Worm (Caenorhabditis elegans) whole organism, L4 larva: ENCODE data around the gene sel-1.

Experiments used
- F10B5.3 ChIP-seq: sonication (generic microtip); optimal IDR thresholded peaks from 2 replicates; lab custom pipeline; 2016; ENCODE audit warnings: mild to moderate bottlenecking, missing genetic modification characterization, missing compliant biosample characterization
- F26F4.8 ChIP-seq: fragments of 200-800 bp; sonication (Bioruptor generic); conservative IDR thresholded peaks from 2 replicates; pipeline ENCODE4 v1.3.6; 2022; ENCODE audit warnings: missing genetic modification characterization, missing compliant biosample characterization
- F44E2.7 ChIP-seq: fragments of 200-800 bp; sonication (Bioruptor generic); IDR thresholded peaks from 2 replicates; pipeline ENCODE4 v2.1.2; 2022; ENCODE audit warnings: missing genetic modification characterization, missing compliant biosample characterization
- ama-1 ChIP-seq: fragments of 150-350 bp; optimal IDR thresholded peaks from 2 replicates; lab custom pipeline; 2014; ENCODE audit warnings: inconsistent platforms, mixed read lengths
- attf-4 ChIP-seq: sonication (generic microtip); optimal IDR thresholded peaks from 3 replicates; lab custom pipeline; 2017; ENCODE audit warnings: missing biosample characterization, missing genetic modification characterization
- ceh-28 ChIP-seq: fragments of 150-350 bp; optimal IDR thresholded peaks from 2 replicates; lab custom pipeline; 2014; ENCODE audit warnings: missing biosample characterization, missing genetic modification reagents, missing genetic modification characterization
- ceh-32 ChIP-seq: sonication (generic microtip); optimal IDR thresholded peaks from 2 replicates; lab custom pipeline; 2016; ENCODE audit warnings: mild to moderate bottlenecking, missing genetic modification characterization, missing compliant biosample characterization; ENCODE audit not compliant: poor library complexity
- ceh-44 ChIP-seq: fragments of 200-800 bp; sonication (Bioruptor generic); IDR thresholded peaks from 2 replicates; pipeline ENCODE4 v1.3.6; 2022; ENCODE audit warnings: missing genetic modification reagents, missing genetic modification characterization, missing compliant biosample characterization
- ceh-62 ChIP-seq: sonication (generic microtip); optimal IDR thresholded peaks from 2 replicates; lab custom pipeline; 2017; ENCODE audit warnings: missing biosample characterization, missing genetic modification characterization
- ceh-82 ChIP-seq: sonication (generic microtip); optimal IDR thresholded peaks from 2 replicates; lab custom pipeline; 2017; ENCODE audit warnings: missing biosample characterization, missing genetic modification characterization
- daf-12 ChIP-seq: fragments of 150-350 bp; optimal IDR thresholded peaks from 2 replicates; lab custom pipeline; 2014; ENCODE audit warnings: missing biosample characterization, missing genetic modification reagents, missing genetic modification characterization
- daf-16 ChIP-seq, 3 experiments: sonication (generic microtip); optimal IDR thresholded peaks; 2 replicates each; lab custom pipeline; 2016 to 2017; ENCODE audit warnings: missing genetic modification characterization in 3 of 3, missing genetic modification reagents in 3 of 3, mild to moderate bottlenecking in 2 of 3, missing compliant biosample characterization in 2 of 3, missing biosample characterization in 1 of 3, moderate library complexity in 1 of 3
- daf-19 ChIP-seq: fragments of 200-800 bp; sonication (Bioruptor generic); conservative IDR thresholded peaks from 2 replicates; pipeline ENCODE4 v1.3.6; 2022; ENCODE audit warnings: missing genetic modification characterization, missing compliant biosample characterization
- dmd-6 ChIP-seq: fragments of 200-800 bp; sonication (Bioruptor generic); IDR thresholded peaks from 2 replicates; pipeline ENCODE4 v1.3.6; 2022; ENCODE audit warnings: missing genetic modification reagents, missing genetic modification characterization, missing compliant biosample characterization
- dpl-1 ChIP-seq: fragments of 150-350 bp; optimal IDR thresholded peaks from 2 replicates; lab custom pipeline; 2014; ENCODE audit warnings: missing biosample characterization, missing genetic modification reagents, missing genetic modification characterization
- dve-1 ChIP-seq: sonication (generic microtip); optimal IDR thresholded peaks from 2 replicates; lab custom pipeline; 2017; ENCODE audit warnings: antibody characterized with exemption, mild to moderate bottlenecking, missing genetic modification characterization, missing compliant biosample characterization; ENCODE audit not compliant: insufficient read depth
- egl-27 ChIP-seq: sonication (generic microtip); optimal IDR thresholded peaks from 3 replicates; lab custom pipeline; 2017; ENCODE audit warnings: missing biosample characterization, missing genetic modification reagents, missing genetic modification characterization
- egl-43 ChIP-seq: fragments of 200-800 bp; sonication (Bioruptor generic); IDR thresholded peaks from 2 replicates; pipeline ENCODE4 v1.3.6; 2022; ENCODE audit warnings: missing genetic modification reagents, missing genetic modification characterization, missing compliant biosample characterization
- fos-1 ChIP-seq: fragments of 150-350 bp; optimal IDR thresholded peaks from 2 replicates; lab custom pipeline; 2014; ENCODE audit warnings: missing biosample characterization, missing genetic modification characterization
- hlh-11 ChIP-seq: fragments of 200-800 bp; sonication (Bioruptor generic); optimal IDR thresholded peaks from 2 replicates; lab custom pipeline; 2018; ENCODE audit warnings: mild to moderate bottlenecking, missing genetic modification characterization, missing compliant biosample characterization
- hlh-30 ChIP-seq: sonication (generic microtip); optimal IDR thresholded peaks from 2 replicates; lab custom pipeline; 2017; ENCODE audit warnings: antibody characterized with exemption, mild to moderate bottlenecking, missing genetic modification characterization, missing compliant biosample characterization; ENCODE audit not compliant: insufficient read depth
- hmg-1.1 ChIP-seq: fragments of 200-800 bp; sonication (Bioruptor generic); IDR thresholded peaks from 2 replicates; pipeline ENCODE4 v1.3.6; 2022; ENCODE audit warnings: missing genetic modification reagents, missing genetic modification characterization, missing compliant biosample characterization
- jun-1 ChIP-seq: fragments of 150-350 bp; optimal IDR thresholded peaks from 2 replicates; lab custom pipeline; 2014; ENCODE audit warnings: missing biosample characterization, missing genetic modification reagents, missing genetic modification characterization
- lim-7 ChIP-seq: fragments of 200-800 bp; sonication (Bioruptor generic); IDR thresholded peaks from 2 replicates; pipeline ENCODE4 v1.3.6; 2022; ENCODE audit warnings: missing genetic modification characterization, missing compliant biosample characterization
- lin-13 ChIP-seq: fragments of 150-350 bp; optimal IDR thresholded peaks from 2 replicates; lab custom pipeline; 2014; ENCODE audit warnings: missing biosample characterization, missing genetic modification reagents, missing genetic modification characterization
- lin-29 ChIP-seq: fragments of 200-800 bp; sonication (Bioruptor generic); IDR thresholded peaks from 2 replicates; pipeline ENCODE4 v1.3.6; 2022; ENCODE audit warnings: missing genetic modification reagents, missing genetic modification characterization, missing compliant biosample characterization
- lin-38 ChIP-seq: fragments of 200-800 bp; sonication (Bioruptor generic); IDR thresholded peaks from 2 replicates; pipeline ENCODE4 v1.3.6; 2022; ENCODE audit warnings: missing genetic modification reagents, missing genetic modification characterization, missing compliant biosample characterization
- lin-39 ChIP-seq: fragments of 150-350 bp; optimal IDR thresholded peaks from 2 replicates; lab custom pipeline; 2014; ENCODE audit warnings: missing biosample characterization, missing genetic modification reagents, missing genetic modification characterization
- lir-3 ChIP-seq: sonication (generic microtip); optimal IDR thresholded peaks from 2 replicates; lab custom pipeline; 2016; ENCODE audit warnings: mild to moderate bottlenecking, missing genetic modification characterization, missing compliant biosample characterization
- madf-9 ChIP-seq: fragments of 200-800 bp; sonication (Bioruptor generic); conservative IDR thresholded peaks from 2 replicates; pipeline ENCODE4 v1.3.6; 2022; ENCODE audit warnings: missing genetic modification reagents, missing genetic modification characterization, missing compliant biosample characterization
- mep-1 ChIP-seq: fragments of 150-350 bp; sonication (generic microtip); optimal IDR thresholded peaks from 3 replicates; lab custom pipeline; 2014; ENCODE audit warnings: missing biosample characterization, missing genetic modification characterization
- mes-2 ChIP-seq: sonication (generic microtip); optimal IDR thresholded peaks from 2 replicates; lab custom pipeline; 2016; ENCODE audit warnings: missing genotype, mild to moderate bottlenecking, missing genetic modification characterization, missing compliant biosample characterization; ENCODE audit not compliant: poor library complexity, severe bottlenecking
- nhr-11 ChIP-seq: fragments of 150-350 bp; optimal IDR thresholded peaks from 2 replicates; lab custom pipeline; 2014; ENCODE audit warnings: missing biosample characterization, missing genetic modification characterization
- nhr-111 ChIP-seq: fragments of 200-800 bp; sonication (Bioruptor generic); optimal IDR thresholded peaks from 2 replicates; lab custom pipeline; 2018; ENCODE audit warnings: mild to moderate bottlenecking, missing genetic modification characterization, missing compliant biosample characterization
- nhr-41 ChIP-seq: fragments of 200-800 bp; sonication (Bioruptor generic); IDR thresholded peaks from 2 replicates; pipeline ENCODE4 v1.3.6; 2022; ENCODE audit warnings: missing genetic modification reagents, missing genetic modification characterization, missing compliant biosample characterization
- nhr-42 ChIP-seq: fragments of 200-800 bp; sonication (Bioruptor generic); IDR thresholded peaks from 2 replicates; pipeline ENCODE4 v1.3.6; 2022; ENCODE audit warnings: missing genetic modification characterization, missing compliant biosample characterization
- nhr-6 ChIP-seq: fragments of 150-350 bp; optimal IDR thresholded peaks from 2 replicates; lab custom pipeline; 2014; ENCODE audit warnings: missing biosample characterization, missing genetic modification characterization
- nhr-77 ChIP-seq: fragments of 150-350 bp; optimal IDR thresholded peaks from 2 replicates; lab custom pipeline; 2014; ENCODE audit warnings: missing biosample characterization, missing genetic modification characterization
- pqm-1 ChIP-seq: sonication (generic microtip); optimal IDR thresholded peaks from 2 replicates; lab custom pipeline; 2017; ENCODE audit warnings: missing biosample characterization, missing genetic modification characterization
- saeg-2 ChIP-seq: fragments of 200-800 bp; sonication (Bioruptor generic); IDR thresholded peaks from 2 replicates; pipeline ENCODE4 v1.3.6; 2022; ENCODE audit warnings: missing genetic modification reagents, missing genetic modification characterization, missing compliant biosample characterization
- sdz-12 ChIP-seq: fragments of 200-800 bp; sonication (Bioruptor generic); optimal IDR thresholded peaks from 2 replicates; lab custom pipeline; 2018; ENCODE audit warnings: mild to moderate bottlenecking, missing genetic modification characterization, missing compliant biosample characterization
- set-16 ChIP-seq: fragments of 200-800 bp; sonication (Bioruptor generic); IDR thresholded peaks from 2 replicates; pipeline ENCODE4 v1.3.6; 2022; ENCODE audit warnings: missing genetic modification reagents, missing genetic modification characterization, missing compliant biosample characterization
- snpc-1.2 ChIP-seq: fragments of 200-800 bp; sonication (Bioruptor generic); IDR thresholded peaks from 2 replicates; pipeline ENCODE4 v1.3.6; 2022; ENCODE audit warnings: missing genetic modification reagents, missing genetic modification characterization, missing compliant biosample characterization
- snpc-4 ChIP-seq: fragments of 150-350 bp; optimal IDR thresholded peaks from 2 replicates; lab custom pipeline; 2014; ENCODE audit warnings: missing biosample characterization, missing genetic modification characterization
- spr-1 ChIP-seq: sonication (generic microtip); optimal IDR thresholded peaks from 2 replicates; lab custom pipeline; 2016; ENCODE audit warnings: mild to moderate bottlenecking, missing genetic modification characterization, missing compliant biosample characterization
- spr-3 ChIP-seq: fragments of 200-800 bp; sonication (Bioruptor generic); optimal IDR thresholded peaks from 2 replicates; lab custom pipeline; 2018; ENCODE audit warnings: mild to moderate bottlenecking, missing genetic modification characterization, missing compliant biosample characterization
- unc-39 ChIP-seq: sonication (generic microtip); optimal IDR thresholded peaks from 2 replicates; lab custom pipeline; 2017; ENCODE audit warnings: missing biosample characterization, missing genetic modification characterization
- unc-62 ChIP-seq, 3 experiments: fragments of 150-350 bp in 1 of 3; sonication (generic microtip); optimal IDR thresholded peaks in 2 of 3; peaks in 1 of 3; 1 replicate in 1 of 3; 2 replicates in 2 of 3; lab custom pipeline; 2014 to 2017; ENCODE audit warnings: missing biosample characterization in 3 of 3, missing genetic modification characterization in 3 of 3, missing genetic modification reagents in 3 of 3, missing genotype in 1 of 3
- zip-11 ChIP-seq: fragments of 200-800 bp; sonication (Bioruptor generic); IDR thresholded peaks from 2 replicates; pipeline ENCODE4 v1.3.6; 2022; ENCODE audit warnings: missing genetic modification characterization, missing compliant biosample characterization
- ztf-11 ChIP-seq: fragments of 150-350 bp; optimal IDR thresholded peaks from 2 replicates; lab custom pipeline; 2014; ENCODE audit warnings: missing biosample characterization, missing genetic modification characterization

sel-1 gene

ce11 chrV:12548830-12549229, 11.7 kb upstream of the sel-1 start (continued):
- TF ChIP-seq nhr-42 (no peak), pqm-1 (tag; lab: Kevin White, UChicago) (no peak), fos-1 (tag; lab: Kevin White, UChicago) (no peak), daf-19 (GFP tag; lab: Robert Waterston, UW) (no peak), unc-39 (tag; lab: Kevin White, UChicago) (no peak), ceh-82 (tag; lab: Kevin White, UChicago) (no peak), spr-3 (GFP tag; lab: Kevin White, UChicago) (no peak), dpl-1 (GFP tag; lab: Kevin White, UChicago) (no peak), hmg-1.1 (GFP tag; lab: Robert Waterston, UW) (no peak), ztf-11 (tag; lab: Kevin White, UChicago) (no peak), lin-39 (tag; lab: Kevin White, UChicago) (no peak), lir-3 (tag; lab: Kevin White, UChicago) (no peak), jun-1 (tag; lab: Kevin White, UChicago) (no peak), egl-43 (GFP tag; lab: Robert Waterston, UW) (no peak), madf-9 (GFP tag; lab: Robert Waterston, UW) (no peak), sdz-12 (no peak), lin-29 (GFP tag; lab: Robert Waterston, UW) (no peak), daf-12 (no peak), attf-4 (no peak), saeg-2 (no peak), ama-1 (lab: Kevin White, UChicago) (peak; percentile 87), nhr-77 (peak; percentile 14), hlh-30 (tag; lab: Kevin White, UChicago) (no peak), lin-38 (GFP tag; lab: Robert Waterston, UW) (no peak), F26F4.8 (GFP tag; lab: Robert Waterston, UW) (no peak), ceh-32 (tag; lab: Kevin White, UChicago) (no peak), snpc-1.2 (no peak), ceh-44 (GFP tag; lab: Robert Waterston, UW) (no peak), daf-16 (GFP tag; optimal IDR thresholded peaks at IDR 0.05; lab: Kevin White, UChicago) (no peak), daf-16 (tag; optimal IDR thresholded peaks at IDR 0.05; lab: Kevin White, UChicago) (no peak), mes-2 (tag; lab: Kevin White, UChicago) (no peak), F10B5.3 (tag; lab: Kevin White, UChicago) (no peak), zip-11 (GFP tag; lab: Robert Waterston, UW) (no peak), nhr-111 (GFP tag; lab: Kevin White, UChicago) (no peak), nhr-6 (tag; lab: Kevin White, UChicago) (peak; percentile 4), set-16 (GFP tag; lab: Robert Waterston, UW) (no peak)

ce11 chrV:12549604-12550003, 10.9 kb upstream of the sel-1 start:
- TF ChIP-seq F44E2.7 (no peak), mep-1 (tag; lab: Kevin White, UChicago) (no peak), unc-62 (GFP tag; optimal IDR thresholded peaks at IDR 0.05 in 1 of 2; lab: Kevin White, UChicago) (peak in 1 of 2 experiments; percentile 39), unc-62 (tag; optimal IDR thresholded peaks at IDR 0.05; lab: Kevin White, UChicago) (no peak), nhr-77 (no peak), nhr-42 (no peak), ama-1 (lab: Kevin White, UChicago) (peak; percentile 71), egl-27 (tag; lab: Kevin White, UChicago) (no peak), lim-7 (0 out of 2 replicates have a peak, but pooled peaks have one; percentile 20), spr-3 (GFP tag; lab: Kevin White, UChicago) (peak; percentile 18), sdz-12 (no peak), F10B5.3 (tag; lab: Kevin White, UChicago) (no peak), lin-13 (GFP tag; lab: Kevin White, UChicago) (no peak), madf-9 (GFP tag; lab: Robert Waterston, UW) (no peak), dmd-6 (no peak), egl-43 (GFP tag; lab: Robert Waterston, UW) (0 out of 2 replicates have a peak, but pooled peaks have one; percentile 26), dve-1 (tag; lab: Kevin White, UChicago) (no peak), nhr-6 (tag; lab: Kevin White, UChicago) (peak; percentile 29), nhr-41 (no peak), snpc-4 (tag; lab: Kevin White, UChicago) (no peak), nhr-11 (tag; lab: Kevin White, UChicago) (no peak), hlh-11 (tag; lab: Kevin White, UChicago) (no peak), spr-1 (no peak), ceh-62 (no peak), ceh-28 (tag; lab: Kevin White, UChicago) (no peak)
